Worm (Caenorhabditis elegans) whole organism, L3 larva: ENCODE data around the gene ZK688.4.
A peak's percentile ranks its signal among the peaks of the same experiment; 100 is the strongest.

Experiments used
- R02D3.7 ChIP-seq: fragments of 150-350 bp; optimal IDR thresholded peaks from 2 replicates; lab custom pipeline; 2014; ENCODE audit warnings: missing biosample characterization, missing genetic modification characterization
- ZK546.5 ChIP-seq: sonication (generic microtip); optimal IDR thresholded peaks from 2 replicates; lab custom pipeline; 2017; ENCODE audit warnings: missing biosample characterization, missing genetic modification characterization
- aly-2 ChIP-seq: fragments of 150-350 bp; optimal IDR thresholded peaks from 2 replicates; lab custom pipeline; 2014; ENCODE audit warnings: missing biosample characterization, missing genetic modification characterization
- ceh-9 ChIP-seq: sonication (generic microtip); optimal IDR thresholded peaks from 2 replicates; lab custom pipeline; 2018; ENCODE audit warnings: missing biosample characterization, missing genetic modification characterization
- egl-27 ChIP-seq: sonication (generic microtip); optimal IDR thresholded peaks from 4 replicates; lab custom pipeline; 2017; ENCODE audit warnings: missing biosample characterization, missing genetic modification reagents, missing genetic modification characterization
- egl-5 ChIP-seq: fragments of 150-350 bp; optimal IDR thresholded peaks from 2 replicates; lab custom pipeline; 2017; ENCODE audit warnings: missing biosample characterization, missing genetic modification reagents, missing genetic modification characterization, inconsistent platforms
- elt-2 ChIP-seq: sonication (generic microtip); optimal IDR thresholded peaks from 2 replicates; lab custom pipeline; 2016; ENCODE audit warnings: missing genetic modification reagents, mild to moderate bottlenecking, missing genetic modification characterization, missing compliant biosample characterization
- elt-3 ChIP-seq, 3 experiments: fragments of 150-350 bp in 1 of 3; sonication (generic microtip) in 2 of 3; optimal IDR thresholded peaks; 2 replicates in 2 of 3; 4 replicates in 1 of 3; lab custom pipeline; 2014 to 2017; ENCODE audit warnings: missing biosample characterization in 3 of 3, missing genetic modification characterization in 3 of 3
- eor-1 ChIP-seq, 2 experiments: fragments of 150-350 bp; optimal IDR thresholded peaks; 2 replicates each; lab custom pipeline; 2014 to 2018; ENCODE audit warnings: missing biosample characterization in 2 of 2, missing genetic modification characterization in 2 of 2
- hmg-11 ChIP-seq: sonication (generic microtip); optimal IDR thresholded peaks from 2 replicates; lab custom pipeline; 2016; ENCODE audit warnings: missing genetic modification characterization, missing compliant biosample characterization
- jun-1 ChIP-seq: fragments of 150-350 bp; optimal IDR thresholded peaks from 2 replicates; lab custom pipeline; 2014; ENCODE audit warnings: missing biosample characterization, missing genetic modification reagents, missing genetic modification characterization
- lin-15B ChIP-seq: fragments of 150-350 bp; optimal IDR thresholded peaks from 2 replicates; lab custom pipeline; 2014; ENCODE audit warnings: missing biosample characterization, missing genetic modification characterization
- lin-39 ChIP-seq: fragments of 150-350 bp; optimal IDR thresholded peaks from 2 replicates; lab custom pipeline; 2018; ENCODE audit warnings: missing biosample characterization, missing genetic modification reagents, missing genetic modification characterization
- lsy-12 ChIP-seq: sonication (generic microtip); optimal IDR thresholded peaks from 2 replicates; lab custom pipeline; 2016; ENCODE audit warnings: mild to moderate bottlenecking, missing genetic modification characterization, missing compliant biosample characterization
- nfya-1 ChIP-seq: sonication (generic microtip); optimal IDR thresholded peaks from 2 replicates; lab custom pipeline; 2017; ENCODE audit warnings: missing genetic modification characterization, mild to moderate bottlenecking, missing compliant biosample characterization, antibody characterized with exemption, moderate library complexity; ENCODE audit not compliant: insufficient read depth
- nhr-11 ChIP-seq: fragments of 150-350 bp; optimal IDR thresholded peaks from 2 replicates; lab custom pipeline; 2014; ENCODE audit warnings: missing biosample characterization, missing genetic modification characterization
- nhr-12 ChIP-seq: fragments of 150-350 bp; optimal IDR thresholded peaks from 2 replicates; lab custom pipeline; 2014; ENCODE audit warnings: missing biosample characterization, missing genetic modification characterization
- nhr-237 ChIP-seq: fragments of 150-350 bp; optimal IDR thresholded peaks from 2 replicates; lab custom pipeline; 2014; ENCODE audit warnings: missing biosample characterization, missing genetic modification characterization
- nhr-28 ChIP-seq: fragments of 150-350 bp; optimal IDR thresholded peaks from 2 replicates; lab custom pipeline; 2014; ENCODE audit warnings: missing biosample characterization, missing genetic modification characterization
- nhr-43 ChIP-seq: sonication (generic microtip); optimal IDR thresholded peaks from 2 replicates; lab custom pipeline; 2016; ENCODE audit warnings: mild to moderate bottlenecking, missing genetic modification characterization, missing compliant biosample characterization; ENCODE audit not compliant: poor library complexity, severe bottlenecking
- nhr-76 ChIP-seq: fragments of 150-350 bp; sonication (generic microtip); optimal IDR thresholded peaks from 5 replicates; lab custom pipeline; 2014; ENCODE audit warnings: missing biosample characterization, missing genetic modification characterization
- pqm-1 ChIP-seq: fragments of 150-350 bp; optimal IDR thresholded peaks from 2 replicates; lab custom pipeline; 2017; ENCODE audit warnings: missing biosample characterization, missing genetic modification characterization, inconsistent platforms
- sea-2 ChIP-seq: fragments of 150-350 bp; sonication (generic microtip); optimal IDR thresholded peaks from 4 replicates; lab custom pipeline; 2014; ENCODE audit warnings: missing biosample characterization, missing genetic modification reagents, missing genetic modification characterization
- snpc-4 ChIP-seq: fragments of 150-350 bp; optimal IDR thresholded peaks from 2 replicates; lab custom pipeline; 2014; ENCODE audit warnings: missing biosample characterization, missing genetic modification characterization
- tbx-2 ChIP-seq: sonication (generic microtip); optimal IDR thresholded peaks from 2 replicates; lab custom pipeline; 2016; ENCODE audit warnings: mild to moderate bottlenecking, missing genetic modification characterization, missing compliant biosample characterization
- unc-39 ChIP-seq: sonication (generic microtip); optimal IDR thresholded peaks from 4 replicates; lab custom pipeline; 2017; ENCODE audit warnings: missing biosample characterization, missing genetic modification characterization
- unc-62 ChIP-seq: fragments of 150-350 bp; sonication (generic microtip); optimal IDR thresholded peaks from 4 replicates; lab custom pipeline; 2014; ENCODE audit warnings: missing biosample characterization, missing genetic modification reagents, missing genetic modification characterization
- zag-1 ChIP-seq: fragments of 150-350 bp; optimal IDR thresholded peaks from 2 replicates; lab custom pipeline; 2014; ENCODE audit warnings: missing biosample characterization, missing genetic modification characterization
- ztf-11 ChIP-seq: fragments of 150-350 bp; optimal IDR thresholded peaks from 2 replicates; lab custom pipeline; 2014; ENCODE audit warnings: missing biosample characterization, missing genetic modification characterization
- ztf-4 ChIP-seq: fragments of 150-350 bp; optimal IDR thresholded peaks from 2 replicates; lab custom pipeline; 2014; ENCODE audit warnings: missing biosample characterization, missing genetic modification characterization

ZK688.4 gene

DNA sequence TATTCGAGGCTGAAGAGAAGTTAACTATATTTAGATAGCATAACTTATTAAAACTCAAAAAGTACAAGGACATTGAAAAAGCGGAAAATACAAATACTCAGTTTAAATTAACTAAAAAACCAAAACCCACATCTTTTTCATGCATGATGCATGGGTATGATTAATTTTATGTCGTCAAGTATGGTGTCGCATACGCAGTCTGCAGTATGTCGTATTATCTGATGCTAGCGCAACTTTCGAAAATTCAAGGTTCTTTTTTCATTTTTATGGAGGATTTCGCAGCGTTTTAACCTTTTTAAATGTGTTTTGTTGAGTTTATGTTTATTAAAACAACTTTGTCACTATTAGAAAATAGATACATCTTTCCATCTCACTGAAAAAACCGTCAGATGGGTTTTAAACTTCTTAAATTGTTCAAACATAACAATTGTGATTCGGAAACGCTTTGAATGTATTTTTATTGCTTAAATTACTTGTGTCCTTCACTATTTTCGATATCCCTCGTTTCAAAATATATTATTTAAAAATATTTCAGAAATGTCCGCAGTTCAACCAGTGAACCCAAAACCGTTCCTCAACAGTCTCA, 33.2 kb upstream of the ZK688.4 start, which contains the start of gene snr-5:
Gene snr-5, plus strand, starts transcription at position 536 of the 586 bp plus-strand sequence.
- TF ChIP-seq hmg-11: peak; percentile 31
- no peak for TF ChIP-seq sea-2
- TF ChIP-seq nhr-237 (tag; lab: Kevin White, UChicago): no peak
- TF ChIP-seq lsy-12 (tag; lab: Kevin White, UChicago): no peak
- no peak for TF ChIP-seq elt-3 (tag; optimal IDR thresholded peaks at IDR 0.05; lab: Kevin White, UChicago)
- no peak for TF ChIP-seq zag-1 (tag; lab: Kevin White, UChicago)
- TF ChIP-seq nfya-1: peak; percentile 40

DNA sequence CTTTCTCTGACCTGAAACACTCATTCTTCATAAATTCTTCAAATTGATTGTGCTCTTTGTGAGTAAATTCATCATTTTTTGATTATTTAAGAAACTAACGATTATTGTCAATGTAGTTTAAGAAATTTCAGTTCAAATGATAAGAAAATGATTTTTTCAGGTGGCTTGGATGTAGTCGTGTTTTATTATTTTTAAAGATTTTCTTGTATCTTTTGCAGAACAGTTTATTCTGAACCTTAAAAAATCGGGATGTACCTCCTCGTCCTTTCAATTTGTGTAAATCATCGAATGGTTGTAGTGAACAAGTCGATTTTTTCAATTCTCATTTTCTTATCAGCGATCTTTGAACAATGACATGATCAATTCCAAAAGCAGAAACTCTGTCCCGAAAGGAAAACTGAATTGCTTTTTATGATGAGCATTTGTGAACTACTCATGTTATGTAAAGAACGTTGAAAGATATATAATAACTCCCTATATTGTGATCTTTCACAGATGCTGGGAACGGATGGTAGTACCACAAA, 29.5 kb upstream of the ZK688.4 start, which contains the start of gene slc-17.3:
Gene slc-17.3, minus strand, starts transcription at position 51 of the 524 bp plus-strand sequence.
- TF ChIP-seq egl-5 (no peak), pqm-1 (tag; lab: Kevin White, UChicago) (peak; percentile 37), elt-2 (tag; lab: Kevin White, UChicago) (peak; percentile 57)

DNA sequence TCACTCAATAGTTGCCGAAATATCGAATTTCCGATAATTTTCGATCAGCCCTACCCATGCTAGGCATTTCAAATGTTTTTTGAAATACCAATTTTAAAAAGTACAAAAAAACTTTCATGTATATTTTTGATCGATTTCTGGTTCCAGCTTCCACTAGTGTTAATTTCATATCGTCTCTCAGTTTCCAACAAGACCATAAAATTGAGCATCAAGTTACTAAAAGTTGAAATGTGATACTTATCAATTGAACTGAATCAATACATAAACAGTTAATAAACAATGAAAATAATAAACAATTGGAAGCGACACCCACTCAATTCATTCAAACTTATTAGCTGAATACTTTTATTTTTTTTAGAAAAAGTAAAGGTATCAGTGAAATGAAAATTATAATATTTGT, 28.6 kb upstream of the ZK688.4 start, which contains the start of gene cup-4:
Gene cup-4, plus strand, starts transcription at position 301 of the 400 bp plus-strand sequence.
- TF ChIP-seq jun-1 (tag; lab: Kevin White, UChicago): no peak
- no peak for TF ChIP-seq snpc-4
- no peak for TF ChIP-seq nhr-11
- TF ChIP-seq eor-1 (tag; optimal IDR thresholded peaks at IDR 0.05; lab: Kevin White, UChicago): no peak
- TF ChIP-seq lin-15B (tag; lab: Kevin White, UChicago): no peak

DNA sequence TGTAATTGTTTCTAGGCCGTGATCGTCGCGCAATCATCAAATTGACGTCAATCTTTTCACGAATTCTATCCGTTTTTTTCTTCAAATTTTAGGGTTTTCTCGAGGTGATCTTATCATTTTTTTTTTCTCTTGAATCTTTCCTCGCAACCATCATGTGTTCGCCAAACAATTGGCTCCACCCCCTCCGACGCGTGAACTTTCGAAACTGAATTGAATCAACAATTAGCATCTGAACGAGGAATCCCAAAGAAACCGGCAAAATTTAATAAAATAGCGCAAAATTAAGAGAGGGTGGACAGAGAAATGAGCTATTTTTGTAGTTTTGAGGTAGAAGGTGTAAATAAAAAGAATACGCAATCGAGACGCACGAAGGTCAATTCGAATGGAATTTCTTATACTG, 22.0 kb upstream of the ZK688.4 start:
- TF ChIP-seq lin-39: no peak
- TF ChIP-seq ZK546.5 (tag; lab: Kevin White, UChicago): no peak
- no peak for TF ChIP-seq ztf-4 (tag; lab: Kevin White, UChicago)
- TF ChIP-seq zag-1 (tag; lab: Kevin White, UChicago): no peak

DNA sequence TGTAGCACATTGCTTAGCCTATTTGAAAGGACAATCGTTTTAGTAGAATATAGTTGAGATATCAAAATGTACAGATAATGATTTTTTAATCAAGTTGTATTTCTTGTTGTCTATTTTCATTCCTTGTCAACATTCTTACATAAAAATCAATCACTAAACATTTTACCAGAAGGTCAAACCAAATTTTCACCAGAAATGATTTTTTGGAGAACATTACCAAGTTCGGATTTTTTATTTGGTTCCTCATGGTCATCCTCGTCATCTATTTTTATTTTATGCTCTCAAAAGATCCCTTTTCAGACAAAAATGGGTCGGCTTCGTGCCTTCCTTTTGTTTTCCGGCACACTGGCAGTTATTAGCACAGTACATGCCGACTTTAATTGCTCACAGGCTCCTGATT, 21.3 kb upstream of the ZK688.4 start, which contains the start of gene tyr-1:
Gene tyr-1, plus strand, starts transcription at position 301 of the 400 bp plus-strand sequence.
- TF ChIP-seq nhr-28 (tag; lab: Kevin White, UChicago) (no peak), lin-39 (no peak)
- TF ChIP-seq, all 47 proteins: peak for 0

DNA sequence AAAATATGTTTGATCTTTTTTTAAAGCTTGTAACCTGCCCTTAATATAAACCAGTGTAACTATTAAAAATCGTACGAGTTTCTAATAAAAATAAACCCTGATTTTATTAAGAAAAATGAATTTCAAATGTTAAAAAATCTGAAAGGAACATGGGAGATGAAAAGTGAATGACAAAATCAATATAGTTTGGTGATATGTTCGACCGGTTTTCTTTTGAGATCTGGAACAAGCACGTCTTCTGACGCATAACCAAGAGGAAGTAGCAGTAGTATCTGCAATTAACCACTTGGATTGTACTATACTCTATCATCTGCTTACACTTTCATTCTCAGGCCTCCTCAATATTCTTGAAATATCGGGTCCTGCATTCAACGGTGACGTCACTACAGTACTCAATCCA, 17.7 kb upstream of the ZK688.4 start:
- TF ChIP-seq nhr-76 (tag; lab: Kevin White, UChicago) (no peak), lsy-12 (tag; lab: Kevin White, UChicago) (no peak), unc-62 (GFP tag; lab: Kevin White, UChicago) (no peak), egl-27 (tag; lab: Kevin White, UChicago) (no peak), jun-1 (tag; lab: Kevin White, UChicago) (no peak), nhr-43 (tag; lab: Kevin White, UChicago) (no peak), nhr-12 (tag; lab: Kevin White, UChicago) (no peak), lin-15B (tag; lab: Kevin White, UChicago) (no peak), ztf-11 (tag; lab: Kevin White, UChicago) (no peak), nhr-11 (no peak), lin-39 (no peak), tbx-2 (tag; lab: Kevin White, UChicago) (no peak), aly-2 (tag; lab: Kevin White, UChicago) (no peak), nhr-28 (tag; lab: Kevin White, UChicago) (no peak), R02D3.7 (tag; lab: Kevin White, UChicago) (no peak), ZK546.5 (tag; lab: Kevin White, UChicago) (no peak), ceh-9 (tag; lab: Kevin White, UChicago) (no peak), unc-39 (no peak)
